Worm (Caenorhabditis elegans) whole organism, early embryonic: Measurements from ENCODE around the gene glrx-22.

Source experiments
- aly-1 ChIP-seq: sonication (generic microtip); optimal IDR thresholded peaks from 2 replicates; lab custom pipeline; 2016; ENCODE audit warnings: missing genetic modification characterization, missing compliant biosample characterization
- ama-1 ChIP-seq: fragments of 150-350 bp; optimal IDR thresholded peaks from 2 replicates; lab custom pipeline; 2014
- ceh-13 ChIP-seq: fragments of 200-800 bp; sonication (Bioruptor generic); optimal IDR thresholded peaks from 2 replicates; lab custom pipeline; 2018; ENCODE audit warnings: mild to moderate bottlenecking, missing genetic modification characterization, missing compliant biosample characterization
- ets-7 ChIP-seq: sonication (generic microtip); optimal IDR thresholded peaks from 2 replicates; lab custom pipeline; 2016; ENCODE audit warnings: missing genotype, missing genetic modification characterization, missing compliant biosample characterization
- flt-1 ChIP-seq: fragments of 200-800 bp; sonication (Bioruptor generic); IDR thresholded peaks from 2 replicates; pipeline ENCODE4 v1.3.6; 2022; ENCODE audit warnings: missing genetic modification characterization, missing compliant biosample characterization
- hmg-4 ChIP-seq: fragments of 200-800 bp; sonication (Bioruptor generic); optimal IDR thresholded peaks from 2 replicates; lab custom pipeline; 2018; ENCODE audit warnings: mild to moderate bottlenecking, missing genetic modification characterization, missing compliant biosample characterization
- hnd-1 ChIP-seq: sonication (generic microtip); optimal IDR thresholded peaks from 2 replicates; lab custom pipeline; 2016; ENCODE audit warnings: missing genetic modification characterization, missing compliant biosample characterization
- pes-1 ChIP-seq: fragments of 200-800 bp; sonication (Bioruptor generic); IDR thresholded peaks from 2 replicates; pipeline ENCODE4 v1.3.6; 2022; ENCODE audit warnings: missing genetic modification reagents, missing genetic modification characterization, missing compliant biosample characterization
- tbx-37 ChIP-seq: fragments of 200-800 bp; sonication (Bioruptor generic); conservative IDR thresholded peaks from 2 replicates; pipeline ENCODE4 v1.3.6; 2022; ENCODE audit warnings: missing genetic modification reagents, missing genetic modification characterization, missing compliant biosample characterization
- tra-4 ChIP-seq: sonication (generic microtip); optimal IDR thresholded peaks from 2 replicates; lab custom pipeline; 2017; ENCODE audit warnings: missing genetic modification characterization, missing compliant biosample characterization

- no peak for TF ChIP-seq flt-1 (GFP tag; lab: Robert Waterston, UW)
- no peak for TF ChIP-seq ama-1
- no peak for TF ChIP-seq ets-7 (tag; lab: Kevin White, UChicago)
- no peak for TF ChIP-seq ceh-13
- no peak for TF ChIP-seq aly-1 (tag; lab: Kevin White, UChicago)
- TF ChIP-seq hnd-1 (tag; lab: Kevin White, UChicago), result no peak
- TF ChIP-seq tbx-37 (GFP tag; lab: Robert Waterston, UW), result no peak
- no peak for TF ChIP-seq hmg-4 (GFP tag; lab: Kevin White, UChicago)
- no peak for TF ChIP-seq tra-4
- TF ChIP-seq pes-1 (GFP tag; lab: Robert Waterston, UW), result no peak
Measured at ce11 chrIV:8164515-8164914, 36.5 kb downstream of the glrx-22 start.
